Fruit fly (Drosophila melanogaster): Measurements from ENCODE around the gene CG3226.

CG3226 gene

dm6 chrX:6696467-6696866, 42.4 kb upstream of the CG3226 start (continued):
- no peak for TF ChIP-seq CG14860 (GFP tag; IDR thresholded peaks at IDR 0.05; ENCODE audit: partially characterized antibody)
- peak; percentile 44 for TF ChIP-seq Mes4 (GFP tag; optimal IDR thresholded peaks at IDR 0.05)
- 0 out of 3 replicates have a peak, but pooled peaks have one; percentile 16 for TF ChIP-seq CG11560 (tag; IDR thresholded peaks at IDR 0.05)
- peak; percentile 66 for TF ChIP-seq CG6683 (GFP tag; optimal IDR thresholded peaks at IDR 0.05)
- TF ChIP-seq CG12299 (tag; optimal IDR thresholded peaks at IDR 0.05): peak; percentile 66
- peak; percentile 62 for TF ChIP-seq CG15601 (tag; optimal IDR thresholded peaks at IDR 0.05)
- TF ChIP-seq CG11504 (tag; optimal IDR thresholded peaks at IDR 0.05): peak; percentile 74
- no peak for TF ChIP-seq oc (tag; optimal IDR thresholded peaks at IDR 0.05)
- peak; percentile 49; the same call in 1 of the 2 replicates for TF ChIP-seq chm (GFP tag; IDR thresholded peaks at IDR 0.05)
- peak; percentile 10 for TF ChIP-seq shn (GFP tag; optimal IDR thresholded peaks at IDR 0.05)
- peak; percentile 8 for TF ChIP-seq CG1602 (GFP tag; optimal IDR thresholded peaks at IDR 0.05)
- TF ChIP-seq dan (GFP tag; IDR thresholded peaks at IDR 0.05): no peak
- TF ChIP-seq CG42726 (GFP tag; IDR thresholded peaks at IDR 0.05; ENCODE audit: partially characterized antibody): no peak
- peak; percentile 66 for TF ChIP-seq CG6689 (GFP tag; IDR thresholded peaks at IDR 0.05)
- peak; percentile 43 for TF ChIP-seq sqz (GFP tag; optimal IDR thresholded peaks at IDR 0.05)
- peak; percentile 42 for TF ChIP-seq Bdp1 (GFP tag; optimal IDR thresholded peaks at IDR 0.05)
- peak; percentile 62 for TF ChIP-seq CG17328 (GFP tag; IDR thresholded peaks at IDR 0.05)
- TF ChIP-seq ash1 (GFP tag; optimal IDR thresholded peaks at IDR 0.05): no peak
- peak; percentile 75 for TF ChIP-seq grau (tag; optimal IDR thresholded peaks at IDR 0.05)
- peak; percentile 38 for TF ChIP-seq CG13624 (GFP tag; optimal IDR thresholded peaks at IDR 0.05)
- no peak for TF ChIP-seq CG31388 (GFP tag; optimal IDR thresholded peaks at IDR 0.05)
- TF ChIP-seq az2 (GFP tag; optimal IDR thresholded peaks at IDR 0.05): peak; percentile 55
- TF ChIP-seq jigr1 (GFP tag; IDR thresholded peaks at IDR 0.05): 0 out of 3 replicates have a peak, but pooled peaks have one; percentile 24
- TF ChIP-seq sc (optimal IDR thresholded peaks at IDR 0.05): no peak
- no peak for TF ChIP-seq sc (GFP tag; optimal IDR thresholded peaks at IDR 0.05)
- TF ChIP-seq crp (GFP tag; optimal IDR thresholded peaks at IDR 0.05): no peak
- peak; percentile 9 for TF ChIP-seq Atf3 (GFP tag; optimal IDR thresholded peaks at IDR 0.05)
- peak; percentile 55 for TF ChIP-seq Ada2b (GFP tag; IDR thresholded peaks at IDR 0.05)
- TF ChIP-seq Sry-β (GFP tag; optimal IDR thresholded peaks at IDR 0.05): no peak
- TF ChIP-seq CG17612 (GFP tag; IDR thresholded peaks at IDR 0.05): no peak
- TF ChIP-seq Hmx (GFP tag; optimal IDR thresholded peaks at IDR 0.05): peak; percentile 10
- peak; percentile 39 for TF ChIP-seq CG15696 (tag; optimal IDR thresholded peaks at IDR 0.05)
- peak; percentile 72 for TF ChIP-seq CG12391 (tag; optimal IDR thresholded peaks at IDR 0.05)
- peak; percentile 60 for TF ChIP-seq Hsf (GFP tag; optimal IDR thresholded peaks at IDR 0.05)
- TF ChIP-seq CG11247 (GFP tag; IDR thresholded peaks at IDR 0.05): peak; percentile 41; the same call in 1 of the 2 replicates
- peak; percentile 14 for TF ChIP-seq CG10462 (GFP tag; optimal IDR thresholded peaks at IDR 0.05)
- 0 out of 2 replicates have a peak, but pooled peaks have one; percentile 22 for TF ChIP-seq CG4730 (GFP tag; IDR thresholded peaks at IDR 0.05)
- TF ChIP-seq Blimp-1 (GFP tag; optimal IDR thresholded peaks at IDR 0.05): peak; percentile 63
- no peak for TF ChIP-seq knrl (GFP tag; IDR thresholded peaks at IDR 0.05; ENCODE audit: partially characterized antibody)
- 0 out of 2 replicates have a peak, but pooled peaks have one; percentile 26 for TF ChIP-seq H2.0 (GFP tag; IDR thresholded peaks at IDR 0.05)
- TF ChIP-seq Dbx (GFP tag; IDR thresholded peaks at IDR 0.05): peak; percentile 49; the same call in 1 of the 3 replicates
- TF ChIP-seq sens (GFP tag): peak; percentile 88
- TF ChIP-seq Neu2 (GFP tag; optimal IDR thresholded peaks at IDR 0.05; ENCODE audit: borderline replicate concordance): no peak
- TF ChIP-seq Dp (GFP tag; optimal IDR thresholded peaks at IDR 0.05): no peak
- TF ChIP-seq wor (GFP tag; IDR thresholded peaks at IDR 0.05): 0 out of 2 replicates have a peak, but pooled peaks have one; percentile 16
- TF ChIP-seq Tbp (GFP tag; optimal IDR thresholded peaks at IDR 0.05): no peak
- peak; percentile 54; the same call in 1 of the 2 replicates for TF ChIP-seq sob (GFP tag; IDR thresholded peaks at IDR 0.05)
- no peak for TF ChIP-seq fd64A (GFP tag; optimal IDR thresholded peaks at IDR 0.05)
- peak; percentile 64 for TF ChIP-seq CG10979 (tag; optimal IDR thresholded peaks at IDR 0.05)
- TF ChIP-seq CG10431 (GFP tag; optimal IDR thresholded peaks at IDR 0.05): peak; percentile 48
- no peak for TF ChIP-seq klu (GFP tag; IDR thresholded peaks at IDR 0.05)

Measured in whole organism, embryonic.